Worm (Caenorhabditis elegans) whole organism, mixed stage, embryonic: ENCODE results near the gene rpb-9.

ENCODE experiments used
- M03D4.4 ChIP-seq: sonication (generic microtip); optimal IDR thresholded peaks from 2 replicates; lab custom pipeline; 2017; ENCODE audit warnings: mild to moderate bottlenecking, missing genetic modification characterization, missing compliant biosample characterization
- blmp-1 ChIP-seq: fragments of 150-350 bp; optimal IDR thresholded peaks from 2 replicates; lab custom pipeline; 2014; ENCODE audit warnings: missing biosample characterization, missing genetic modification characterization
- ceh-83 ChIP-seq: fragments of 200-800 bp; sonication (Bioruptor generic); optimal IDR thresholded peaks from 2 replicates; lab custom pipeline; 2018; ENCODE audit warnings: mild to moderate bottlenecking, missing genetic modification characterization, missing compliant biosample characterization
- ces-1 ChIP-seq: fragments of 150-350 bp; optimal IDR thresholded peaks from 2 replicates; lab custom pipeline; 2014; ENCODE audit warnings: missing biosample characterization, missing genetic modification reagents, missing genetic modification characterization
- cnd-1 ChIP-seq: fragments of 200-800 bp; sonication (Bioruptor generic); optimal IDR thresholded peaks from 2 replicates; lab custom pipeline; 2018; ENCODE audit warnings: mild to moderate bottlenecking, missing genetic modification characterization, missing compliant biosample characterization
- elt-1 ChIP-seq: sonication (generic microtip); optimal IDR thresholded peaks from 2 replicates; lab custom pipeline; 2017; ENCODE audit warnings: missing genetic modification characterization, mild to moderate bottlenecking, missing compliant biosample characterization, antibody characterized with exemption, moderate library complexity, borderline replicate concordance; ENCODE audit not compliant: insufficient read depth
- elt-3 ChIP-seq: fragments of 150-350 bp; optimal IDR thresholded peaks from 2 replicates; lab custom pipeline; 2014; ENCODE audit warnings: missing biosample characterization, missing genetic modification characterization
- flh-1 ChIP-seq: fragments of 200-800 bp; sonication (Bioruptor generic); optimal IDR thresholded peaks from 2 replicates; lab custom pipeline; 2018; ENCODE audit warnings: mild to moderate bottlenecking, missing genetic modification characterization, moderate library complexity, missing compliant biosample characterization
- ham-2 ChIP-seq: fragments of 200-800 bp; sonication (Bioruptor generic); optimal IDR thresholded peaks from 2 replicates; lab custom pipeline; 2018; ENCODE audit warnings: mild to moderate bottlenecking, missing genetic modification characterization, missing compliant biosample characterization
- hlh-1 ChIP-seq: fragments of 150-350 bp; optimal IDR thresholded peaks from 2 replicates; lab custom pipeline; 2014; ENCODE audit warnings: missing biosample characterization, missing genetic modification reagents, missing genetic modification characterization
- lin-13 ChIP-seq: fragments of 150-350 bp; optimal IDR thresholded peaks from 2 replicates; lab custom pipeline; 2014; ENCODE audit warnings: missing biosample characterization, missing genetic modification characterization
- lsy-2 ChIP-seq: fragments of 150-350 bp; optimal IDR thresholded peaks from 2 replicates; lab custom pipeline; 2014; ENCODE audit warnings: missing biosample characterization, missing genetic modification characterization
- mab-5 ChIP-seq: fragments of 150-350 bp; optimal IDR thresholded peaks from 2 replicates; lab custom pipeline; 2014; ENCODE audit warnings: missing biosample characterization, missing genetic modification characterization
- mep-1 ChIP-seq: fragments of 150-350 bp; optimal IDR thresholded peaks from 2 replicates; lab custom pipeline; 2017; ENCODE audit warnings: missing biosample characterization, missing genetic modification reagents, missing genetic modification characterization, inconsistent platforms
- mls-2 ChIP-seq: sonication (generic microtip); optimal IDR thresholded peaks from 2 replicates; lab custom pipeline; 2016; ENCODE audit warnings: mild to moderate bottlenecking, missing genetic modification characterization, moderate library complexity, missing compliant biosample characterization
- nhr-12 ChIP-seq: fragments of 150-350 bp; optimal IDR thresholded peaks from 2 replicates; lab custom pipeline; 2014; ENCODE audit warnings: missing biosample characterization, missing genetic modification characterization
- nhr-2 ChIP-seq: fragments of 150-350 bp; optimal IDR thresholded peaks from 2 replicates; lab custom pipeline; 2014; ENCODE audit warnings: missing biosample characterization, missing genetic modification characterization
- nhr-28 ChIP-seq: fragments of 150-350 bp; optimal IDR thresholded peaks from 2 replicates; lab custom pipeline; 2014; ENCODE audit warnings: missing biosample characterization, missing genetic modification characterization
- pha-4 ChIP-seq: fragments of 150-350 bp; optimal IDR thresholded peaks from 2 replicates; lab custom pipeline; 2018; ENCODE audit warnings: missing biosample characterization, missing genetic modification reagents, missing genetic modification characterization
- sem-2 ChIP-seq: fragments of 200-800 bp; sonication (Bioruptor generic); optimal IDR thresholded peaks from 2 replicates; lab custom pipeline; 2018; ENCODE audit warnings: mild to moderate bottlenecking, missing genetic modification characterization, missing compliant biosample characterization
- snpc-4 ChIP-seq: fragments of 150-350 bp; optimal IDR thresholded peaks from 2 replicates; lab custom pipeline; 2014; ENCODE audit warnings: missing biosample characterization, missing genetic modification characterization
- tbx-8 ChIP-seq: fragments of 200-800 bp; sonication (Bioruptor generic); optimal IDR thresholded peaks from 2 replicates; lab custom pipeline; 2018; ENCODE audit warnings: mild to moderate bottlenecking, missing genetic modification characterization, moderate library complexity, missing compliant biosample characterization
- unc-120 ChIP-seq: sonication (generic microtip); optimal IDR thresholded peaks from 2 replicates; lab custom pipeline; 2017; ENCODE audit warnings: missing genetic modification characterization, missing compliant biosample characterization; ENCODE audit not compliant: poor library complexity, severe bottlenecking
- unc-62 ChIP-seq: fragments of 150-350 bp; optimal IDR thresholded peaks from 2 replicates; lab custom pipeline; 2014; ENCODE audit warnings: missing biosample characterization, missing genetic modification reagents, missing genetic modification characterization
- zip-8 ChIP-seq: fragments of 150-350 bp; optimal IDR thresholded peaks from 2 replicates; lab custom pipeline; 2014; ENCODE audit warnings: missing biosample characterization, missing genetic modification characterization
- ztf-11 ChIP-seq: fragments of 150-350 bp; optimal IDR thresholded peaks from 2 replicates; lab custom pipeline; 2014; ENCODE audit warnings: missing biosample characterization, missing genetic modification characterization

The rpb-9 gene

ce11 chrV:8050811-8051210 lies 38.7 kb upstream of the rpb-9 start, which contains the start of gene col-43:
Gene col-43, minus strand, starts transcription at chrV:8050911.
- no peak for TF ChIP-seq pha-4 (tag; lab: Kevin White, UChicago)
- TF ChIP-seq flh-1, result no peak

- TF ChIP-seq ces-1 (no peak), ceh-83 (GFP tag; lab: Kevin White, UChicago) (no peak), nhr-28 (tag; lab: Kevin White, UChicago) (no peak), sem-2 (no peak), M03D4.4 (tag; lab: Kevin White, UChicago) (no peak), unc-120 (tag; lab: Kevin White, UChicago) (no peak), pha-4 (tag; lab: Kevin White, UChicago) (no peak), snpc-4 (tag; lab: Kevin White, UChicago) (no peak), mep-1 (no peak), zip-8 (tag; lab: Kevin White, UChicago) (no peak), elt-3 (tag; lab: Kevin White, UChicago) (no peak)
These were observed 38.0 kb upstream of the rpb-9 start for ce11 chrV:8050059-8050677.

DNA sequence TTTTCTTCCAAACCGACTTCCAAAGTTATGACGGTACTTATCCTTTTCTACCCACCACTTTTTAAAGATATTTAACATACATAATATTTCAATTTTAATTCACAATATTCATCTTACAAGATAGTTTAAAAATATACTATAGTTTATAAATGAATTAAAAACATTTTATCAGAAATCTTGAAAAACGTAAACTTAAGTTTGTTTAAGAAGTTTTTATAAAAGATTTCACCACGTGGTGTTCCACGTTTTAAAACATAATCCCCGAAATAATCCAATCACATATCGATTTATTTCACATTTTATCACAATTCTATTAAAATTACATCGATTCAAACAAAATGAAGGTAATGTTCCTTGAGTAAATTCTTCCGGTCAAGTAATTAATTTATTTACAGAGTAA lies 34.6 kb upstream of the rpb-9 start, which contains the start of gene ZC513.3:
Gene ZC513.3 (plus strand): TSS at position 301 of the 400 bp plus-strand sequence.
- TF ChIP-seq lin-13 (tag; lab: Kevin White, UChicago), result no peak
- no peak for TF ChIP-seq mab-5 (tag; lab: Kevin White, UChicago)
- no peak for TF ChIP-seq mls-2 (tag; lab: Kevin White, UChicago)
- TF ChIP-seq lsy-2 (tag; lab: Kevin White, UChicago), result no peak
- TF ChIP-seq unc-62 (GFP tag; lab: Kevin White, UChicago), result no peak
- TF ChIP-seq ces-1, result no peak
- TF ChIP-seq ham-2 (GFP tag; lab: Kevin White, UChicago), result no peak
- no peak for TF ChIP-seq pha-4 (tag; lab: Kevin White, UChicago)
- TF ChIP-seq sem-2, result no peak
- no peak for TF ChIP-seq hlh-1
- no peak for TF ChIP-seq nhr-2 (tag; lab: Kevin White, UChicago)
- TF ChIP-seq nhr-12 (tag; lab: Kevin White, UChicago), result no peak
- TF ChIP-seq M03D4.4 (tag; lab: Kevin White, UChicago), result no peak

DNA sequence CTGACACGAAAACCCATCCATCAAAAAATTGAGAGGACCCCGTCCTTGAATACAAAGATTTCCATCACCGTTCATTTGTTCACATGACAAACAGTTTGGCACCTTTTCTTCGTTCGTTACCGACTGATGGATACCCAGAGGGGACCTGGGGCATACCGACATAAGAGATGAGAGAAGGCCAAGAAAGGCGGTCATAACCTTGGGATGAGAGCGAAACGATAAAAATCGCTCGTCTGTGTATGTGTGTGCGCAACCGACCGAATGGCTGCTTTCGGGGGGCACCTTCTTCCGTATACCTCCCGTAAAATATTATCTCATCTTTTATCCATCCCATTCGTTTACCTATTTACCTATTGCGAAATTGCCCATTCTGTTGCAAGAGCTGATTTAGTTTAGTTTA lies 32.8 kb upstream of the rpb-9 start:
- TF ChIP-seq nhr-2 (tag; lab: Kevin White, UChicago) (peak; percentile 49), mab-5 (tag; lab: Kevin White, UChicago) (no peak), blmp-1 (tag; lab: Kevin White, UChicago) (no peak), lin-13 (tag; lab: Kevin White, UChicago) (no peak), unc-62 (GFP tag; lab: Kevin White, UChicago) (peak; percentile 49), sem-2 (no peak), ham-2 (GFP tag; lab: Kevin White, UChicago) (peak; percentile 51), elt-1 (tag; lab: Kevin White, UChicago) (peak; percentile 54)
- TF ChIP-seq, all 35 proteins: peak for 4

- TF ChIP-seq hlh-1 (no peak), elt-1 (tag; lab: Kevin White, UChicago) (peak; percentile 38), tbx-8 (GFP tag; lab: Kevin White, UChicago) (no peak)
These were observed 31.5 kb upstream of the rpb-9 start for ce11 chrV:8043664-8044063.

DNA sequence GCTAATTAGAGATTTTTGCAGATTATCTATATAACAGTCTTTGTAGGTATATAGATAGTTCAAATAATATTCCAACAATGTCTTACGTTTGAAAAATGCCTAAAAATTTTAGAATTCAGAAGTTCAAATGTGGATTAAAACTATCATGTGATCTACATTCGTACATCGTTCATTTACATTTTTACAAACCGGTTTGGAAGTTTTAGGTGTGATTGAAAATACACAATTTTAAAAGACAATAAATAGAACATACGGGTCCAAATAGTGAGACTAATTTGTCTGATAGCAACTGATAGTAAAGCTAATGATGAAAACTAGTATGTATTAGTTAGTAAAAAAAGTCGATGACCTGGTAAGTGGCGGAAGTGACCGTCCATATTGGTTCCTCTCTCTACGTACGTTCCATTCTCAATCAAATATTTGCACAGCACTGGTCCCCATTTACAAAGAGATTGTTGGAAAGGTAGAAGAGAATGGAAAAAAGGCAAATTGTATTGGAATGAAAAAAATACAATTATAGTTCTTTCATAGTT lies 29.3 kb upstream of the rpb-9 start:
- TF ChIP-seq pha-4 (tag; lab: Kevin White, UChicago) (no peak), ztf-11 (tag; lab: Kevin White, UChicago) (no peak), ceh-83 (GFP tag; lab: Kevin White, UChicago) (no peak), cnd-1 (tag; lab: Kevin White, UChicago) (no peak), ham-2 (GFP tag; lab: Kevin White, UChicago) (no peak), unc-120 (tag; lab: Kevin White, UChicago) (no peak), mab-5 (tag; lab: Kevin White, UChicago) (no peak), lsy-2 (tag; lab: Kevin White, UChicago) (no peak), unc-62 (GFP tag; lab: Kevin White, UChicago) (no peak)
- TF ChIP-seq, all 35 proteins: peak for 0
